Fruit fly (Drosophila melanogaster) whole organism, wandering third instar larva: Measurements from ENCODE around the gene SP1029.

Experiments used
- N ChIP-seq: fragments of >200 bp; optimal IDR thresholded peaks from 2 replicates; lab custom pipeline; 2018; ENCODE audit warnings: missing biosample characterization, missing external identifiers, missing genetic modification characterization
- usp ChIP-seq: fragments of >200 bp; optimal IDR thresholded peaks from 2 replicates; lab custom pipeline; 2017; ENCODE audit warnings: missing biosample characterization, missing genetic modification characterization

- TF ChIP-seq usp (GFP tag; lab: Kevin White, UChicago) (no peak), N (GFP tag; lab: Kevin White, UChicago) (no peak)
Observed at dm6 chr3R:29210091-29210490, 40.2 kb downstream of the SP1029 start.
